Worm (Caenorhabditis elegans) whole organism, L1 larva: ENCODE measurements around the gene nsph-4.2.

ENCODE experiments used
- fkh-10 ChIP-seq: sonication (generic microtip); optimal IDR thresholded peaks from 2 replicates; lab custom pipeline; 2017; ENCODE audit warnings: missing biosample characterization, missing genetic modification reagents, missing genetic modification characterization
- lsy-2 ChIP-seq, 2 experiments: fragments of 150-350 bp; optimal IDR thresholded peaks; 2 replicates each; lab custom pipeline; 2014; ENCODE audit warnings: missing biosample characterization in 2 of 2, missing genetic modification characterization in 2 of 2
- nhr-12 ChIP-seq: sonication (generic microtip); optimal IDR thresholded peaks from 2 replicates; lab custom pipeline; 2017; ENCODE audit warnings: missing biosample characterization, missing genetic modification characterization
- nhr-237 ChIP-seq: fragments of 150-350 bp; optimal IDR thresholded peaks from 2 replicates; lab custom pipeline; 2014; ENCODE audit warnings: missing biosample characterization, missing genetic modification characterization
- nhr-28 ChIP-seq: fragments of 150-350 bp; optimal IDR thresholded peaks from 2 replicates; lab custom pipeline; 2014; ENCODE audit warnings: missing biosample characterization, missing genetic modification characterization
- unc-30 ChIP-seq: sonication (generic microtip); optimal IDR thresholded peaks from 2 replicates; lab custom pipeline; 2017; ENCODE audit warnings: missing biosample characterization, missing genetic modification characterization
- ztf-4 ChIP-seq: fragments of 150-350 bp; optimal IDR thresholded peaks from 2 replicates; lab custom pipeline; 2014; ENCODE audit warnings: missing biosample characterization, missing genetic modification characterization

DNA sequence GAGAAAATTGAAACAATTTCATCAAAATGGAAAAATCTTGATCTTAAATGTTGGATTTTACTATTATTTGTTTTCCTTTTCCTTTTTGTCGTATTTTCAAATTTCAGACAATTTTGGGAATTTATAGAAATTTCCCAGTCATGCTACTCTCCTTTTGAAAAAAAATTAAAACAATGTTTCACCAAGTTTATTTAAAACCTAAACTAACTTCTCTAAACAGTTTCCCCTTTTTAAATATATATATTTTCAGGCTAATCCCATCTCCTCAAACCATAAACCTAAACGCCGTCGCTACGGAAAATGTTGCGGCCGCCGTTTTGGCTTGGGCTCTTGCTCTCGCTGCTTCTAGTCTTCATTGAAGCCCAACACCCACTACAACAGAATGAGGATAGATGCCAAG lies 45.6 kb upstream of the nsph-4.2 start, which contains the start of gene lam-1:
- TF ChIP-seq unc-30 (tag; lab: Kevin White, UChicago) (no peak), fkh-10 (GFP tag; lab: Kevin White, UChicago) (no peak), ztf-4 (no peak), nhr-237 (tag; lab: Kevin White, UChicago) (no peak), lsy-2 (tag; optimal IDR thresholded peaks at IDR 0.05; lab: Kevin White, UChicago) (no peak), nhr-12 (tag; lab: Kevin White, UChicago) (no peak), nhr-28 (tag; lab: Kevin White, UChicago) (no peak)
